Worm (Caenorhabditis elegans): Measurements from ENCODE around the gene Y1B5A.1.

DNA sequence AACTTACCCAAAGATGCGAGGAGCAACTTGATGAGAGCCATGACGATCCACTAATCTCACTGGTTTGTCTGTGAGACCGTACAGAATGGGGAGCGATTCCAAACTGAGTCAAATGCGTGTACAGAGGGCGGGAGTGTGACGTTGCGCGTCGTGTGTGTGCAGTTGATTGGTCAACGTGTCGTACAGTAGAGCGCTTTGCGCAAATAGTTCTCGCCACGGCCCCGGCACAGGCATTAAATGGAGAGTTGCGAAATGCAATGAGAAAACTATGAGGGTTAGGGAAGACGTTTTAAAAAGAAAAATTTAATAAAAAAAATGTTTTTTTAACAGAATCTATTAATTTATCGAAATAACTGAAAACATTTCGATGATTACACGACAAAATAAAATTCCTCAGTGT, 16.8 kb upstream of the Y1B5A.1 start, which contains the start of gene pdi-6:
- TF ChIP-seq mxl-1 (tag; optimal IDR thresholded peaks at IDR 0.05) (no peak), Y53F4B.3 (GFP tag; IDR thresholded peaks at IDR 0.05) (no peak), pha-4 (tag; optimal IDR thresholded peaks at IDR 0.05) (peak; percentile 41), egrh-3 (GFP tag; IDR thresholded peaks at IDR 0.05) (peak; percentile 45; the same call in 1 of the 2 replicates), egl-18 (GFP tag; IDR thresholded peaks at IDR 0.05) (no peak), unc-62 (GFP tag; optimal IDR thresholded peaks at IDR 0.05) (no peak), ccch-3 (GFP tag; optimal IDR thresholded peaks at IDR 0.05) (peak; percentile 16), atf-7 (tag; optimal IDR thresholded peaks at IDR 0.05) (peak; percentile 52), ceh-27 (GFP tag; optimal IDR thresholded peaks at IDR 0.05) (peak; percentile 92), ama-1 (optimal IDR thresholded peaks at IDR 0.05) (no peak), ama-1 (GFP tag; optimal IDR thresholded peaks at IDR 0.05) (no peak), efl-1 (GFP tag; optimal IDR thresholded peaks at IDR 0.05) (no peak), ztf-22 (GFP tag; optimal IDR thresholded peaks at IDR 0.05) (peak; percentile 15), cebp-1 (GFP tag; IDR thresholded peaks at IDR 0.05) (peak; percentile 98), cebp-1 (tag; optimal IDR thresholded peaks at IDR 0.05) (peak; percentile 99), C17E4.6 (GFP tag; IDR thresholded peaks at IDR 0.05) (no peak)
